Fruit fly (Drosophila melanogaster) whole organism, prepupa: ENCODE results near the gene CG14626.

Experiments used
- Blimp-1 ChIP-seq: fragments of 200-800 bp; sonication (Bioruptor generic); optimal IDR thresholded peaks from 3 replicates; lab custom pipeline; 2017; ENCODE audit warnings: missing biosample characterization, missing genetic modification characterization, mild to moderate bottlenecking, moderate library complexity, missing genetic modification reagents
- CG10631 ChIP-seq: fragments of 200-800 bp; sonication (Bioruptor generic); optimal IDR thresholded peaks from 2 replicates; lab custom pipeline; 2016; ENCODE audit warnings: missing biosample characterization, missing genetic modification characterization
- CG11294 ChIP-seq: fragments of 200-800 bp; sonication (Bioruptor generic); IDR thresholded peaks from 2 replicates; pipeline ENCODE4 v1.3.6; 2022; ENCODE audit warnings: missing biosample characterization, missing genetic modification characterization
- CG11762 ChIP-seq: fragments of 200-800 bp; sonication (Bioruptor generic); optimal IDR thresholded peaks from 3 replicates; lab custom pipeline; 2016; ENCODE audit warnings: missing biosample characterization, missing genetic modification characterization; ENCODE audit not compliant: insufficient read depth
- CG11902 ChIP-seq: fragments of 200-800 bp; sonication (Bioruptor generic); optimal IDR thresholded peaks from 3 replicates; lab custom pipeline; 2016; ENCODE audit warnings: missing biosample characterization, missing genetic modification characterization
- CG15336 ChIP-seq: fragments of 200-800 bp; sonication (Bioruptor generic); IDR thresholded peaks from 2 replicates; pipeline ENCODE4 v1.3.6; 2022; ENCODE audit warnings: missing biosample characterization, missing genetic modification characterization
- CG1621 ChIP-seq: fragments of 200-800 bp; sonication (Bioruptor generic); optimal IDR thresholded peaks from 3 replicates; lab custom pipeline; 2018; ENCODE audit warnings: missing biosample characterization, mild to moderate bottlenecking, missing genetic modification characterization
- CG3032 ChIP-seq: fragments of 200-800 bp; optimal IDR thresholded peaks from 2 replicates; lab custom pipeline; 2019; ENCODE audit warnings: missing biosample characterization, mild to moderate bottlenecking, missing genetic modification characterization, moderate library complexity
- CG31627 ChIP-seq: fragments of 200-800 bp; sonication (Bioruptor generic); optimal IDR thresholded peaks from 3 replicates; lab custom pipeline; 2016; ENCODE audit warnings: missing biosample characterization, missing genetic modification characterization
- CG32006 ChIP-seq: fragments of 200-800 bp; sonication (Bioruptor generic); optimal IDR thresholded peaks from 3 replicates; lab custom pipeline; 2017; ENCODE audit warnings: missing biosample characterization, mild to moderate bottlenecking, missing genetic modification characterization
- CG3919 ChIP-seq: fragments of 200-800 bp; sonication (Bioruptor generic); optimal IDR thresholded peaks from 3 replicates; lab custom pipeline; 2016; ENCODE audit warnings: missing biosample characterization, missing genetic modification characterization
- CG4318 ChIP-seq: fragments of 200-800 bp; sonication (Bioruptor generic); optimal IDR thresholded peaks from 3 replicates; lab custom pipeline; 2017; ENCODE audit warnings: missing biosample characterization, mild to moderate bottlenecking, missing genetic modification characterization
- CG6163 ChIP-seq: fragments of 200-800 bp; sonication (Bioruptor generic); IDR thresholded peaks from 3 replicates; pipeline ENCODE4 v1.3.6; 2022; ENCODE audit warnings: missing biosample characterization, missing genetic modification characterization
- CG6276 ChIP-seq: fragments of 200-800 bp; sonication (Bioruptor generic); optimal IDR thresholded peaks from 2 replicates; lab custom pipeline; 2017; ENCODE audit warnings: missing biosample characterization, mild to moderate bottlenecking, missing genetic modification characterization
- CG6792 ChIP-seq: fragments of 200-800 bp; sonication (Bioruptor generic); optimal IDR thresholded peaks from 3 replicates; lab custom pipeline; 2016; ENCODE audit warnings: missing biosample characterization, missing genetic modification characterization
- CG6854 ChIP-seq: fragments of 200-800 bp; sonication (Bioruptor generic); optimal IDR thresholded peaks from 2 replicates; lab custom pipeline; 2017; ENCODE audit warnings: missing biosample characterization, mild to moderate bottlenecking, missing genetic modification characterization
- CG7368 ChIP-seq: fragments of 200-800 bp; sonication (Bioruptor generic); optimal IDR thresholded peaks from 3 replicates; lab custom pipeline; 2016; ENCODE audit warnings: missing biosample characterization, missing genetic modification characterization
- CG8319 ChIP-seq: fragments of 200-800 bp; sonication (Bioruptor generic); optimal IDR thresholded peaks from 3 replicates; lab custom pipeline; 2016; ENCODE audit warnings: missing biosample characterization, missing genetic modification characterization
- CG8632 ChIP-seq: fragments of 200-800 bp; sonication (Bioruptor generic); optimal IDR thresholded peaks from 3 replicates; lab custom pipeline; 2016; ENCODE audit warnings: missing biosample characterization, missing genetic modification characterization
- CG9139 ChIP-seq: fragments of 200-800 bp; sonication (Bioruptor generic); optimal IDR thresholded peaks from 3 replicates; lab custom pipeline; 2017; ENCODE audit warnings: missing biosample characterization, mild to moderate bottlenecking, missing genetic modification characterization
- Eip78C ChIP-seq: fragments of 200-800 bp; sonication (Bioruptor generic); peaks from one replicate; lab custom pipeline; 2016; ENCODE audit warnings: missing biosample characterization, missing genetic modification characterization
- Eip93F ChIP-seq: fragments of 200-800 bp; sonication (Bioruptor generic); optimal IDR thresholded peaks from 2 replicates; lab custom pipeline; 2016; ENCODE audit warnings: missing biosample characterization, mild to moderate bottlenecking, missing genetic modification characterization
- Ets96B ChIP-seq: fragments of 200-800 bp; optimal IDR thresholded peaks from 2 replicates; lab custom pipeline; 2019; ENCODE audit warnings: missing biosample characterization, mild to moderate bottlenecking, missing genetic modification characterization, moderate library complexity
- Gug ChIP-seq: fragments of 200-800 bp; sonication (Bioruptor generic); IDR thresholded peaks from 2 replicates; pipeline ENCODE4 v1.3.6; 2022; ENCODE audit warnings: missing biosample characterization, missing genetic modification characterization
- Hr39 ChIP-seq: fragments of 200-800 bp; sonication (Bioruptor generic); optimal IDR thresholded peaks from 2 replicates; lab custom pipeline; 2016; ENCODE audit warnings: missing biosample characterization, missing genetic modification characterization
- Hr4 ChIP-seq: fragments of 200-800 bp; sonication (Bioruptor generic); optimal IDR thresholded peaks from 3 replicates; lab custom pipeline; 2016; ENCODE audit warnings: missing biosample characterization, missing genetic modification characterization
- Lpt ChIP-seq: fragments of 200-800 bp; sonication (Bioruptor generic); optimal IDR thresholded peaks from 3 replicates; lab custom pipeline; 2016; ENCODE audit warnings: missing biosample characterization, missing genetic modification characterization
- Met ChIP-seq: fragments of 200-800 bp; sonication (Bioruptor generic); optimal IDR thresholded peaks from 3 replicates; lab custom pipeline; 2016; ENCODE audit warnings: missing biosample characterization, missing genetic modification characterization
- OdsH ChIP-seq: fragments of 200-800 bp; sonication (Bioruptor generic); optimal IDR thresholded peaks from 3 replicates; lab custom pipeline; 2016; ENCODE audit warnings: missing biosample characterization, missing genetic modification characterization
- Smox ChIP-seq: fragments of 200-800 bp; sonication (Bioruptor generic); optimal IDR thresholded peaks from 3 replicates; lab custom pipeline; 2016; ENCODE audit warnings: missing biosample characterization, missing genetic modification characterization
- Sox102F ChIP-seq: fragments of 200-800 bp; sonication (Bioruptor generic); optimal IDR thresholded peaks from 2 replicates; lab custom pipeline; 2016; ENCODE audit warnings: missing biosample characterization, mild to moderate bottlenecking, missing genetic modification characterization
- Sox14 ChIP-seq: fragments of 200-800 bp; sonication (Bioruptor generic); optimal IDR thresholded peaks from 3 replicates; lab custom pipeline; 2016; ENCODE audit warnings: missing biosample characterization, missing genetic modification characterization
- Sox15 ChIP-seq: fragments of 200-800 bp; sonication (Bioruptor generic); optimal IDR thresholded peaks from 3 replicates; lab custom pipeline; 2016; ENCODE audit warnings: missing biosample characterization, missing genetic modification characterization
- achi ChIP-seq: fragments of 200-800 bp; sonication (Bioruptor generic); optimal IDR thresholded peaks from 3 replicates; lab custom pipeline; 2016; ENCODE audit warnings: missing biosample characterization, missing genetic modification characterization
- acj6 ChIP-seq: fragments of 200-800 bp; sonication (Bioruptor generic); optimal IDR thresholded peaks from 3 replicates; lab custom pipeline; 2016; ENCODE audit warnings: missing biosample characterization, missing genetic modification characterization
- dsx ChIP-seq: fragments of 200-800 bp; optimal IDR thresholded peaks from 3 replicates; lab custom pipeline; 2019; ENCODE audit warnings: missing biosample characterization, mild to moderate bottlenecking, missing genetic modification characterization, moderate library complexity; ENCODE audit not compliant: poor library complexity, severe bottlenecking
- eg ChIP-seq: fragments of 200-800 bp; sonication (Bioruptor generic); IDR thresholded peaks from 3 replicates; pipeline ENCODE4 v1.3.6; 2022; ENCODE audit warnings: missing biosample characterization, missing genetic modification characterization
- esn ChIP-seq: fragments of 200-800 bp; sonication (Bioruptor generic); optimal IDR thresholded peaks from 2 replicates; lab custom pipeline; 2016; ENCODE audit warnings: missing biosample characterization, mild to moderate bottlenecking, missing genetic modification characterization, moderate library complexity
- fd85E ChIP-seq: fragments of 200-800 bp; sonication (Bioruptor generic); optimal IDR thresholded peaks from 3 replicates; lab custom pipeline; 2016; ENCODE audit warnings: missing biosample characterization, missing genetic modification characterization
- fkh ChIP-seq: fragments of 200-800 bp; sonication (Bioruptor generic); optimal IDR thresholded peaks from 3 replicates; lab custom pipeline; 2017; ENCODE audit warnings: missing biosample characterization, mild to moderate bottlenecking, missing genetic modification characterization, moderate library complexity
- lz ChIP-seq: fragments of 200-800 bp; sonication (Bioruptor generic); optimal IDR thresholded peaks from 3 replicates; lab custom pipeline; 2016; ENCODE audit warnings: missing biosample characterization, missing genetic modification characterization
- pdm3 ChIP-seq: fragments of 200-800 bp; sonication (Bioruptor generic); optimal IDR thresholded peaks from 3 replicates; lab custom pipeline; 2016; ENCODE audit warnings: missing biosample characterization, missing genetic modification characterization
- salr ChIP-seq, 2 experiments: fragments of 200-800 bp; sonication (Bioruptor generic); optimal IDR thresholded peaks; 3 replicates each; lab custom pipeline; 2016 to 2018; ENCODE audit warnings: missing biosample characterization in 2 of 2, missing genetic modification characterization in 2 of 2, mild to moderate bottlenecking in 1 of 2
- spab ChIP-seq: fragments of 200-800 bp; sonication (Bioruptor generic); optimal IDR thresholded peaks from 2 replicates; lab custom pipeline; 2017; ENCODE audit warnings: missing biosample characterization, mild to moderate bottlenecking, missing genetic modification characterization, missing genetic modification reagents
- ss ChIP-seq, 2 experiments: fragments of 200-800 bp; sonication (Bioruptor generic); optimal IDR thresholded peaks; 2 replicates in 1 of 2; 3 replicates in 1 of 2; lab custom pipeline; 2017 to 2018; ENCODE audit warnings: mild to moderate bottlenecking in 2 of 2, missing biosample characterization in 2 of 2, missing genetic modification characterization in 2 of 2, moderate library complexity in 1 of 2
- svp ChIP-seq: fragments of 200-800 bp; sonication (Bioruptor generic); peaks from one replicate; lab custom pipeline; 2016; ENCODE audit warnings: missing biosample characterization, missing genetic modification characterization

The CG14626 gene

dm6 chrX:1229098-1229497 is 44.5 kb downstream of the CG14626 start (continued):
- TF ChIP-seq Sox102F (GFP tag; lab: Kevin White, UChicago) (no peak), CG11762 (no peak), CG1621 (no peak), CG32006 (GFP tag; lab: Kevin White, UChicago) (peak; percentile 47), CG7368 (no peak), Eip93F (GFP tag; lab: Kevin White, UChicago) (no peak), Hr4 (GFP tag; lab: Kevin White, UChicago) (no peak), Blimp-1 (no peak), lz (no peak), pdm3 (GFP tag; lab: Kevin White, UChicago) (no peak), CG6276 (GFP tag; lab: Kevin White, UChicago) (peak; percentile 4), acj6 (GFP tag; lab: Kevin White, UChicago) (no peak), Sox14 (GFP tag; lab: Kevin White, UChicago) (no peak), spab (GFP tag; lab: Kevin White, UChicago) (no peak), svp (GFP tag; lab: Kevin White, UChicago) (peak; percentile 98), fkh (GFP tag; lab: Kevin White, UChicago) (no peak), CG8632 (GFP tag; lab: Kevin White, UChicago) (no peak), eg (GFP tag; lab: Robert Waterston, UW) (0 out of 3 replicates have a peak, but pooled peaks have one; percentile 21), CG10631 (peak; percentile 46), CG6163 (peak; percentile 44; the same call in 1 of the 3 replicates), CG6854 (GFP tag; lab: Kevin White, UChicago) (no peak), salr (GFP tag; optimal IDR thresholded peaks at IDR 0.05; lab: Kevin White, UChicago) (peak in 1 of 2 experiments; percentile 23), Lpt (GFP tag; lab: Kevin White, UChicago) (no peak), OdsH (GFP tag; lab: Kevin White, UChicago) (no peak), CG11902 (GFP tag; lab: Kevin White, UChicago) (no peak), CG3032 (tag; lab: Kevin White, UChicago) (no peak), Ets96B (tag; lab: Kevin White, UChicago) (no peak), Eip78C (GFP tag; lab: Kevin White, UChicago) (peak; percentile 12), CG15336 (GFP tag; lab: Robert Waterston, UW) (peak; percentile 51)

- TF ChIP-seq CG31627 (GFP tag; lab: Kevin White, UChicago) = no peak
- TF ChIP-seq ss (GFP tag; optimal IDR thresholded peaks at IDR 0.05; lab: Kevin White, UChicago) = peak in 1 of 2 experiments; percentile 66
These were observed 45.0 kb downstream of the CG14626 start for dm6 chrX:1229567-1229966.

dm6 chrX:1231707-1232106 is 47.1 kb downstream of the CG14626 start:
- TF ChIP-seq Met (GFP tag; lab: Kevin White, UChicago) (no peak), CG3919 (GFP tag; lab: Kevin White, UChicago) (peak; percentile 37), CG6163 (peak; percentile 53; the same call in 2 of the 3 replicates), CG11902 (GFP tag; lab: Kevin White, UChicago) (no peak), pdm3 (GFP tag; lab: Kevin White, UChicago) (no peak), Eip78C (GFP tag; lab: Kevin White, UChicago) (peak; percentile 20), Ets96B (tag; lab: Kevin White, UChicago) (no peak), CG10631 (no peak), Hr39 (GFP tag; lab: Kevin White, UChicago) (no peak), CG6792 (GFP tag; lab: Kevin White, UChicago) (no peak), Gug (GFP tag; lab: Robert Waterston, UW) (no peak), CG11762 (no peak), fd85E (GFP tag; lab: Kevin White, UChicago) (no peak), CG7368 (no peak), lz (no peak), CG8319 (GFP tag; lab: Kevin White, UChicago) (no peak), salr (GFP tag; optimal IDR thresholded peaks at IDR 0.05; lab: Kevin White, UChicago) (no peak), CG4318 (GFP tag; lab: Kevin White, UChicago) (peak; percentile 35), CG6854 (GFP tag; lab: Kevin White, UChicago) (no peak), dsx (no peak), CG6276 (GFP tag; lab: Kevin White, UChicago) (peak; percentile 49), esn (GFP tag; lab: Kevin White, UChicago) (no peak), CG3032 (tag; lab: Kevin White, UChicago) (no peak), CG15336 (GFP tag; lab: Robert Waterston, UW) (peak; percentile 58), CG9139 (GFP tag; lab: Kevin White, UChicago) (no peak), CG11294 (no peak), Sox15 (GFP tag; lab: Kevin White, UChicago) (no peak), OdsH (GFP tag; lab: Kevin White, UChicago) (peak; percentile 21), achi (peak; percentile 5), Sox102F (GFP tag; lab: Kevin White, UChicago) (no peak), Smox (GFP tag; lab: Kevin White, UChicago) (no peak), CG32006 (GFP tag; lab: Kevin White, UChicago) (peak; percentile 60)
